Worm (Caenorhabditis elegans): Measurements from ENCODE around the gene ceh-33.

ceh-33 gene

ce11 chrV:5322815-5323214 lies 1.7 kb downstream of the ceh-33 start:
- TF ChIP-seq hmg-4 (GFP tag; optimal IDR thresholded peaks at IDR 0.05) (no peak), sea-1 (GFP tag; conservative IDR thresholded peaks at IDR 0.05) (no peak), B0310.2 (tag; optimal IDR thresholded peaks at IDR 0.05) (no peak), ama-1 (optimal IDR thresholded peaks at IDR 0.05) (no peak), pes-1 (GFP tag; IDR thresholded peaks at IDR 0.05) (no peak), ets-7 (tag; optimal IDR thresholded peaks at IDR 0.05) (no peak), F13C5.2 (tag; optimal IDR thresholded peaks at IDR 0.05) (no peak), ceh-36 (tag; optimal IDR thresholded peaks at IDR 0.05) (no peak), tbx-11 (GFP tag; IDR thresholded peaks at IDR 0.05) (no peak), tra-4 (tag; optimal IDR thresholded peaks at IDR 0.05) (no peak), flt-1 (GFP tag; IDR thresholded peaks at IDR 0.05) (no peak), hnd-1 (tag; optimal IDR thresholded peaks at IDR 0.05) (no peak)

- TF ChIP-seq flt-1 (GFP tag; IDR thresholded peaks at IDR 0.05) (no peak), hnd-1 (tag; optimal IDR thresholded peaks at IDR 0.05) (no peak), scrt-1 (GFP tag; IDR thresholded peaks at IDR 0.05) (0 out of 2 replicates have a peak, but pooled peaks have one; percentile 45)
Measured at ce11 chrV:5319477-5319876, 5.0 kb downstream of the ceh-33 start, which contains the start of gene ceh-34. Gene ceh-34, minus strand, starts transcription at chrV:5319577.

- TF ChIP-seq hmbx-1 (tag; optimal IDR thresholded peaks at IDR 0.05) = no peak
- no peak for TF ChIP-seq tbx-37 (GFP tag; conservative IDR thresholded peaks at IDR 0.05)
- no peak for TF ChIP-seq pes-1 (GFP tag; IDR thresholded peaks at IDR 0.05)
- no peak for TF ChIP-seq hmg-4 (GFP tag; optimal IDR thresholded peaks at IDR 0.05)
- TF ChIP-seq aly-1 (tag; optimal IDR thresholded peaks at IDR 0.05) = no peak
- TF ChIP-seq tra-4 (tag; optimal IDR thresholded peaks at IDR 0.05) = no peak
- no peak for TF ChIP-seq ama-1 (optimal IDR thresholded peaks at IDR 0.05)
- TF ChIP-seq scrt-1 (GFP tag; IDR thresholded peaks at IDR 0.05) = no peak
- no peak for TF ChIP-seq flt-1 (GFP tag; IDR thresholded peaks at IDR 0.05)
- no peak for TF ChIP-seq ceh-36 (tag; optimal IDR thresholded peaks at IDR 0.05)
- TF ChIP-seq tbx-11 (GFP tag; IDR thresholded peaks at IDR 0.05) = no peak
- no peak for TF ChIP-seq ceh-13 (GFP tag; optimal IDR thresholded peaks at IDR 0.05)
Measured at ce11 chrV:5318349-5318748, 6.1 kb downstream of the ceh-33 start.

- TF ChIP-seq hmbx-1 (tag; optimal IDR thresholded peaks at IDR 0.05) (no peak), ets-7 (tag; optimal IDR thresholded peaks at IDR 0.05) (no peak)
Measured at ce11 chrV:5314104-5314503, 10.4 kb downstream of the ceh-33 start, which contains the start of gene C10G8.2. Gene C10G8.2, plus strand, starts transcription at chrV:5314404.

ce11 chrV:5312453-5312852 lies 12.0 kb downstream of the ceh-33 start, which contains the start of gene C10G8.3:
Gene C10G8.3, plus strand, starts transcription at chrV:5312753.
- no peak for TF ChIP-seq ets-7 (tag; optimal IDR thresholded peaks at IDR 0.05)
- TF ChIP-seq tra-4 (tag; optimal IDR thresholded peaks at IDR 0.05) = no peak
- no peak for TF ChIP-seq hmg-4 (GFP tag; optimal IDR thresholded peaks at IDR 0.05)
- TF ChIP-seq hmbx-1 (tag; optimal IDR thresholded peaks at IDR 0.05) = no peak
- no peak for TF ChIP-seq F13C5.2 (tag; optimal IDR thresholded peaks at IDR 0.05)
- no peak for TF ChIP-seq sea-1 (GFP tag; conservative IDR thresholded peaks at IDR 0.05)
- TF ChIP-seq aly-1 (tag; optimal IDR thresholded peaks at IDR 0.05) = no peak
- TF ChIP-seq B0310.2 (tag; optimal IDR thresholded peaks at IDR 0.05) = no peak
- TF ChIP-seq hnd-1 (tag; optimal IDR thresholded peaks at IDR 0.05) = no peak
- TF ChIP-seq tbx-37 (GFP tag; conservative IDR thresholded peaks at IDR 0.05) = no peak
- no peak for TF ChIP-seq pes-1 (GFP tag; IDR thresholded peaks at IDR 0.05)
- TF ChIP-seq ceh-13 (GFP tag; optimal IDR thresholded peaks at IDR 0.05) = no peak

- TF ChIP-seq sea-1 (GFP tag; conservative IDR thresholded peaks at IDR 0.05) (no peak), ama-1 (optimal IDR thresholded peaks at IDR 0.05) (no peak), aly-1 (tag; optimal IDR thresholded peaks at IDR 0.05) (no peak), tbx-37 (GFP tag; conservative IDR thresholded peaks at IDR 0.05) (no peak), ceh-13 (GFP tag; optimal IDR thresholded peaks at IDR 0.05) (no peak), tbx-11 (GFP tag; IDR thresholded peaks at IDR 0.05) (no peak), pes-1 (GFP tag; IDR thresholded peaks at IDR 0.05) (no peak), ets-7 (tag; optimal IDR thresholded peaks at IDR 0.05) (no peak), B0310.2 (tag; optimal IDR thresholded peaks at IDR 0.05) (no peak), F13C5.2 (tag; optimal IDR thresholded peaks at IDR 0.05) (no peak)
Measured at ce11 chrV:5311635-5312034, 12.8 kb downstream of the ceh-33 start, which contains the start of gene C10G8.4. Gene C10G8.4, plus strand, starts transcription at chrV:5311935.

- TF ChIP-seq hmbx-1 (tag; optimal IDR thresholded peaks at IDR 0.05) (no peak), tbx-11 (GFP tag; IDR thresholded peaks at IDR 0.05) (no peak), ama-1 (optimal IDR thresholded peaks at IDR 0.05) (no peak), ceh-36 (tag; optimal IDR thresholded peaks at IDR 0.05) (no peak), ets-7 (tag; optimal IDR thresholded peaks at IDR 0.05) (no peak), hnd-1 (tag; optimal IDR thresholded peaks at IDR 0.05) (no peak), tra-4 (tag; optimal IDR thresholded peaks at IDR 0.05) (no peak), F13C5.2 (tag; optimal IDR thresholded peaks at IDR 0.05) (no peak), sea-1 (GFP tag; conservative IDR thresholded peaks at IDR 0.05) (no peak), scrt-1 (GFP tag; IDR thresholded peaks at IDR 0.05) (no peak), B0310.2 (tag; optimal IDR thresholded peaks at IDR 0.05) (no peak), hmg-4 (GFP tag; optimal IDR thresholded peaks at IDR 0.05) (no peak), aly-1 (tag; optimal IDR thresholded peaks at IDR 0.05) (no peak)
Measured at ce11 chrV:5304366-5304765, 20.1 kb downstream of the ceh-33 start.

ce11 chrV:5303389-5303788 lies 21.1 kb downstream of the ceh-33 start, which contains the start of gene ncx-2:
Gene ncx-2, plus strand, starts transcription at chrV:5303689.
- TF ChIP-seq ets-7 (tag; optimal IDR thresholded peaks at IDR 0.05) = no peak

ce11 chrV:5301226-5301625 lies 23.2 kb downstream of the ceh-33 start:
- no peak for TF ChIP-seq tra-4 (tag; optimal IDR thresholded peaks at IDR 0.05)
- no peak for TF ChIP-seq pes-1 (GFP tag; IDR thresholded peaks at IDR 0.05)
- TF ChIP-seq scrt-1 (GFP tag; IDR thresholded peaks at IDR 0.05) = no peak
- TF ChIP-seq hmg-4 (GFP tag; optimal IDR thresholded peaks at IDR 0.05) = no peak
- TF ChIP-seq B0310.2 (tag; optimal IDR thresholded peaks at IDR 0.05) = no peak
- no peak for TF ChIP-seq tbx-37 (GFP tag; conservative IDR thresholded peaks at IDR 0.05)
- TF ChIP-seq hnd-1 (tag; optimal IDR thresholded peaks at IDR 0.05) = no peak
- TF ChIP-seq tbx-11 (GFP tag; IDR thresholded peaks at IDR 0.05) = no peak
- TF ChIP-seq ceh-13 (GFP tag; optimal IDR thresholded peaks at IDR 0.05) = no peak

All from whole organism, early embryonic.